Fruit fly (Drosophila melanogaster) whole organism, embryonic: ENCODE results near the gene Chro.

ENCODE experiments used
- Atf-2 ChIP-seq: fragments of 200-800 bp; sonication (Bioruptor generic); optimal IDR thresholded peaks from 2 replicates; lab custom pipeline; 2016; ENCODE audit warnings: missing biosample characterization, missing genetic modification characterization
- CG10979 ChIP-seq: fragments of 200-800 bp; sonication (Bioruptor generic); optimal IDR thresholded peaks from 2 replicates; lab custom pipeline; 2018; ENCODE audit warnings: missing biosample characterization, mild to moderate bottlenecking, missing genetic modification characterization, moderate library complexity
- CG11247 ChIP-seq: fragments of 200-800 bp; sonication (Bioruptor generic); IDR thresholded peaks from 2 replicates; pipeline ENCODE4 v1.3.6; 2022; ENCODE audit warnings: missing biosample characterization, missing genetic modification characterization
- CG11456 ChIP-seq: fragments of 200-800 bp; sonication (Bioruptor generic); IDR thresholded peaks from 3 replicates; pipeline ENCODE4 v1.3.6; 2022; ENCODE audit warnings: missing biosample characterization, missing genetic modification characterization
- CG12104 ChIP-seq: fragments of 200-800 bp; sonication (Bioruptor generic); optimal IDR thresholded peaks from 3 replicates; lab custom pipeline; 2016; ENCODE audit warnings: missing biosample characterization, missing genetic modification characterization
- CG12744 ChIP-seq: fragments of 200-800 bp; sonication (Bioruptor generic); optimal IDR thresholded peaks from 2 replicates; lab custom pipeline; 2016; ENCODE audit warnings: missing biosample characterization, missing genetic modification characterization
- CG13296 ChIP-seq: fragments of 200-800 bp; sonication (Bioruptor generic); optimal IDR thresholded peaks from 3 replicates; lab custom pipeline; 2018; ENCODE audit warnings: missing biosample characterization, mild to moderate bottlenecking, missing genetic modification characterization
- CG14441 ChIP-seq: fragments of 200-800 bp; sonication (Bioruptor generic); IDR thresholded peaks from 2 replicates; pipeline ENCODE4 v1.3.6; 2022; ENCODE audit warnings: missing biosample characterization, missing genetic modification characterization
- CG15073 ChIP-seq: fragments of 200-800 bp; sonication (Bioruptor generic); optimal IDR thresholded peaks from 2 replicates; lab custom pipeline; 2016; ENCODE audit warnings: missing biosample characterization, missing genetic modification characterization
- CG1792 ChIP-seq: fragments of 200-800 bp; sonication (Bioruptor generic); optimal IDR thresholded peaks from 2 replicates; lab custom pipeline; 2016; ENCODE audit warnings: missing biosample characterization, missing genetic modification characterization
- CG18764 ChIP-seq: fragments of 200-800 bp; sonication (Bioruptor generic); optimal IDR thresholded peaks from 3 replicates; lab custom pipeline; 2016; ENCODE audit warnings: missing biosample characterization, missing genetic modification characterization
- CG4360 ChIP-seq: fragments of 200-800 bp; sonication (Bioruptor generic); IDR thresholded peaks from 2 replicates; pipeline ENCODE4 v1.3.6; 2022; ENCODE audit warnings: missing biosample characterization, missing genetic modification characterization
- CG4854 ChIP-seq: fragments of 200-800 bp; sonication (Bioruptor generic); optimal IDR thresholded peaks from 2 replicates; lab custom pipeline; 2016; ENCODE audit warnings: missing biosample characterization, missing genetic modification characterization, inconsistent platforms
- CG7839 ChIP-seq: fragments of 200-800 bp; sonication (Bioruptor generic); optimal IDR thresholded peaks from 3 replicates; lab custom pipeline; 2018; ENCODE audit warnings: missing biosample characterization, mild to moderate bottlenecking, missing genetic modification characterization, moderate library complexity
- CG8089 ChIP-seq: fragments of 200-800 bp; sonication (Bioruptor generic); optimal IDR thresholded peaks from 3 replicates; lab custom pipeline; 2016; ENCODE audit warnings: missing biosample characterization, missing genetic modification characterization
- CG8765 ChIP-seq: fragments of 200-800 bp; sonication (Bioruptor generic); IDR thresholded peaks from 2 replicates; pipeline ENCODE4 v1.3.6; 2022; ENCODE audit warnings: missing biosample characterization, missing genetic modification characterization
- CG9437 ChIP-seq: fragments of 200-800 bp; sonication (Bioruptor generic); optimal IDR thresholded peaks from 2 replicates; lab custom pipeline; 2018; ENCODE audit warnings: missing biosample characterization, mild to moderate bottlenecking, missing genetic modification characterization
- CkIIα-i1 ChIP-seq: fragments of 200-800 bp; sonication (Bioruptor generic); IDR thresholded peaks from 2 replicates; pipeline ENCODE4 v1.3.6; 2022; ENCODE audit warnings: missing biosample characterization, missing genetic modification characterization
- D19A ChIP-seq: fragments of 200-800 bp; optimal IDR thresholded peaks from 3 replicates; lab custom pipeline; 2019; ENCODE audit warnings: missing biosample characterization, mild to moderate bottlenecking, missing genetic modification characterization, moderate library complexity
- Drgx ChIP-seq: fragments of 200-800 bp; sonication (Bioruptor generic); IDR thresholded peaks from 2 replicates; pipeline ENCODE4 v1.3.6; 2022; ENCODE audit warnings: missing biosample characterization, missing genetic modification characterization
- Hey ChIP-seq: fragments of 200-800 bp; sonication (Bioruptor generic); optimal IDR thresholded peaks from 3 replicates; lab custom pipeline; 2018; ENCODE audit warnings: missing biosample characterization, mild to moderate bottlenecking, missing genetic modification characterization
- Hr78 ChIP-seq, 2 experiments: fragments of 200-800 bp in 1 of 2; fragments of >200 bp in 1 of 2; sonication (Bioruptor generic) in 1 of 2; optimal IDR thresholded peaks; 2 replicates each; lab custom pipeline; 2017 to 2019; ENCODE audit warnings: missing biosample characterization in 2 of 2, missing genetic modification characterization in 2 of 2, mild to moderate bottlenecking in 1 of 2, moderate library complexity in 1 of 2
- Mes4 ChIP-seq: fragments of 200-800 bp; sonication (Bioruptor generic); optimal IDR thresholded peaks from 2 replicates; lab custom pipeline; 2016; ENCODE audit warnings: missing biosample characterization, missing genetic modification characterization
- Nf-YB ChIP-seq: fragments of 200-800 bp; sonication (Bioruptor generic); optimal IDR thresholded peaks from 3 replicates; lab custom pipeline; 2019; ENCODE audit warnings: missing biosample characterization, mild to moderate bottlenecking, missing genetic modification characterization, moderate library complexity
- Optix ChIP-seq: fragments of 200-800 bp; sonication (Bioruptor generic); IDR thresholded peaks from 3 replicates; pipeline ENCODE4 v1.3.6; 2022; ENCODE audit warnings: missing biosample characterization, missing genetic modification characterization
- Pdp1 ChIP-seq, 2 experiments: fragments of 200-800 bp; sonication (Bioruptor generic); optimal IDR thresholded peaks; 3 replicates each; lab custom pipeline; 2016; ENCODE audit warnings: missing biosample characterization in 2 of 2, missing genetic modification characterization in 2 of 2, mild to moderate bottlenecking in 1 of 2, moderate library complexity in 1 of 2
- Ptx1 ChIP-seq: fragments of 200-800 bp; sonication (Bioruptor generic); IDR thresholded peaks from 2 replicates; pipeline ENCODE4 v1.3.6; 2022; ENCODE audit warnings: missing biosample characterization, missing genetic modification characterization
- Rx ChIP-seq: fragments of 200-800 bp; sonication (Bioruptor generic); IDR thresholded peaks from 2 replicates; pipeline ENCODE4 v1.3.6; 2022; ENCODE audit warnings: missing biosample characterization, missing genetic modification characterization
- Scr ChIP-seq: fragments of 200-800 bp; sonication (Bioruptor generic); IDR thresholded peaks from 2 replicates; pipeline ENCODE4 v1.3.6; 2022; ENCODE audit warnings: missing biosample characterization, missing genetic modification characterization; ENCODE audit not compliant: partially characterized antibody
- Side ChIP-seq: fragments of 200-800 bp; sonication (Bioruptor generic); optimal IDR thresholded peaks from 2 replicates; lab custom pipeline; 2016; ENCODE audit warnings: missing biosample characterization, missing genetic modification characterization
- Sin3A ChIP-seq: fragments of >200 bp; optimal IDR thresholded peaks from 2 replicates; lab custom pipeline; 2018
- Usf ChIP-seq: fragments of 200-800 bp; sonication (Bioruptor generic); optimal IDR thresholded peaks from 2 replicates; lab custom pipeline; 2017; ENCODE audit warnings: missing genotype, missing biosample characterization, missing genetic modification characterization
- Xbp1 ChIP-seq: fragments of 200-800 bp; sonication (Bioruptor generic); optimal IDR thresholded peaks from 3 replicates; lab custom pipeline; 2016; ENCODE audit warnings: missing biosample characterization, mild to moderate bottlenecking, missing genetic modification characterization
- ab ChIP-seq: fragments of 200-800 bp; sonication (Bioruptor generic); optimal IDR thresholded peaks from 2 replicates; lab custom pipeline; 2016; ENCODE audit warnings: missing biosample characterization, missing genetic modification characterization
- aop ChIP-seq: fragments of 200-800 bp; sonication (Bioruptor generic); IDR thresholded peaks from 2 replicates; pipeline ENCODE4 v1.3.6; 2022; ENCODE audit warnings: missing biosample characterization, missing genetic modification characterization
- ci ChIP-seq: fragments of 200-800 bp; sonication (Bioruptor generic); IDR thresholded peaks from 3 replicates; pipeline ENCODE4 v1.3.6; 2022; ENCODE audit warnings: missing biosample characterization, missing genetic modification characterization
- ewg ChIP-seq: fragments of 200-800 bp; sonication (Bioruptor generic); optimal IDR thresholded peaks from 3 replicates; lab custom pipeline; 2017; ENCODE audit warnings: mild to moderate bottlenecking, missing biosample characterization, missing genetic modification reagents, missing genetic modification characterization
- fd64A ChIP-seq: fragments of 200-800 bp; sonication (Bioruptor generic); optimal IDR thresholded peaks from 3 replicates; lab custom pipeline; 2018; ENCODE audit warnings: missing biosample characterization, mild to moderate bottlenecking, missing genetic modification characterization
- fru ChIP-seq: fragments of >200 bp; optimal IDR thresholded peaks from 2 replicates; lab custom pipeline; 2017
- grau ChIP-seq: fragments of 200-800 bp; optimal IDR thresholded peaks from 3 replicates; lab custom pipeline; 2019; ENCODE audit warnings: missing biosample characterization, mild to moderate bottlenecking, missing genetic modification characterization, moderate library complexity
- gro ChIP-seq: fragments of 200-800 bp; sonication (Bioruptor generic); optimal IDR thresholded peaks from 2 replicates; lab custom pipeline; 2016; ENCODE audit warnings: missing biosample characterization, missing genetic modification characterization
- gsb-n ChIP-seq: fragments of 200-800 bp; sonication (Bioruptor generic); optimal IDR thresholded peaks from 3 replicates; lab custom pipeline; 2018; ENCODE audit warnings: missing biosample characterization, mild to moderate bottlenecking, missing genetic modification characterization
- luna ChIP-seq: fragments of 200-800 bp; sonication (Bioruptor generic); optimal IDR thresholded peaks from 2 replicates; lab custom pipeline; 2016; ENCODE audit warnings: missing biosample characterization, missing genetic modification characterization
- mam ChIP-seq: fragments of 200-800 bp; sonication (Bioruptor generic); optimal IDR thresholded peaks from 3 replicates; lab custom pipeline; 2016; ENCODE audit warnings: missing biosample characterization, missing genetic modification characterization
- peb ChIP-seq: fragments of 200-800 bp; sonication (Bioruptor generic); IDR thresholded peaks from 2 replicates; pipeline ENCODE4 v1.3.6; 2022; ENCODE audit warnings: missing biosample characterization, missing genetic modification characterization
- pita ChIP-seq: fragments of 200-800 bp; sonication (Bioruptor generic); optimal IDR thresholded peaks from 2 replicates; lab custom pipeline; 2017; ENCODE audit warnings: missing biosample characterization, mild to moderate bottlenecking, missing genetic modification characterization
- shn ChIP-seq: fragments of 200-800 bp; sonication (Bioruptor generic); optimal IDR thresholded peaks from 3 replicates; lab custom pipeline; 2016; ENCODE audit warnings: missing biosample characterization, missing genetic modification characterization
- slbo ChIP-seq: fragments of 200-800 bp; sonication (Bioruptor generic); IDR thresholded peaks from 2 replicates; pipeline ENCODE4 v1.3.6; 2022; ENCODE audit warnings: missing biosample characterization, missing genetic modification characterization
- unc-4 ChIP-seq: fragments of 200-800 bp; sonication (Bioruptor generic); IDR thresholded peaks from 2 replicates; pipeline ENCODE4 v1.3.6; 2022; ENCODE audit warnings: missing biosample characterization, missing genetic modification characterization; ENCODE audit not compliant: partially characterized antibody
- wdn ChIP-seq: fragments of 200-800 bp; sonication (Bioruptor generic); IDR thresholded peaks from 2 replicates; pipeline ENCODE4 v1.3.6; 2022; ENCODE audit warnings: missing biosample characterization, missing genetic modification characterization
- zen2 ChIP-seq: fragments of 200-800 bp; sonication (Bioruptor generic); IDR thresholded peaks from 3 replicates; pipeline ENCODE4 v1.3.6; 2022; ENCODE audit warnings: missing biosample characterization, missing genetic modification characterization; ENCODE audit not compliant: partially characterized antibody

Gene Chro

DNA sequence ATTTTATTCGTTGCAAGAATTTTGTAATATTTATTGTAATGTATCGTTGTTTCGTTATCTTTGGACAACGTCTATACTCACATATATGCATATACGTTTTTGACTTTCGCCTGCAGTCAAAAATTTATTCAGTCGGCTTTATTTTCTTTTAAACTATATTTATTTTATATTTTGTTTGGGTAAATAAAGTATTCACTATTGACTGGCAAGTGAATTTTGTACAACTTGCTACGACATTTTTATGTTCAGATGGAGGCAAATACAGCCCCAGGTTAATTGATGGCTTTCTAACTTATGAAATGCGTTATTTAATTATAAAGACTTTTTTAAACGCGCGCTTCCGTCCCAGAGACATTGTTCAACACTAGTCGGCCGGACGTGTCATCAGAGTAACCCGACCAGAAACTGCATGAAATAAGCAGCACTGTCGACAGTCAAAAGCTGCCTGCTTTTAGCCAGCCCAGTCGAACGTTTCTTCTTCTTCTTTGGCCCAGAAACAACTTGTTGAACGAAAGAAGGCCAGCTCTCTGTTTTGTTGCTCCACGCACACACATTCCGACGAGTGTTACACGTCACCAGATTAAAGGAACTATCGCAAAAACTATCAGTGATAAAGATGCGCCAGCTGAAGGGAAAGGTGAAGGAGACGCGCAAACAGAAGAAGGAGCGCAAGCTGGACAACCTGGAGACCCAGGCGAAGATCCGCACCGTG, 15.3 kb downstream of the Chro start, which contains the start of gene CG33169 (continued):
- TF ChIP-seq zen2 (GFP tag; lab: Robert Waterston, UW): peak; percentile 26; the same call in 1 of the 3 replicates
- peak; percentile 77 for TF ChIP-seq Atf-2 (GFP tag; lab: Kevin White, UChicago)
- peak; percentile 56 for TF ChIP-seq CG12104
- TF ChIP-seq CG14441 (GFP tag; lab: Robert Waterston, UW): peak; percentile 69; the same call in 1 of the 2 replicates
- peak; percentile 83 for TF ChIP-seq Ptx1
- TF ChIP-seq CG9437 (GFP tag; lab: Kevin White, UChicago): peak; percentile 12
- peak; percentile 67 for TF ChIP-seq Optix (GFP tag; lab: Robert Waterston, UW)
- peak; percentile 39 for TF ChIP-seq Nf-YB
- TF ChIP-seq CG8765: peak; percentile 79
- TF ChIP-seq Usf (GFP tag; lab: Kevin White, UChicago): peak; percentile 67
- TF ChIP-seq gro (GFP tag; lab: Kevin White, UChicago): no peak
- TF ChIP-seq shn (GFP tag; lab: Kevin White, UChicago): peak; percentile 90
- TF ChIP-seq Drgx: peak; percentile 41; the same call in 1 of the 2 replicates
- TF ChIP-seq gsb-n (tag; lab: Kevin White, UChicago): peak; percentile 43
- peak; percentile 61; the same call in 1 of the 2 replicates for TF ChIP-seq CG4360 (GFP tag; lab: Robert Waterston, UW)
- TF ChIP-seq wdn (GFP tag; lab: Robert Waterston, UW): peak; percentile 79
- peak; percentile 92 for TF ChIP-seq ci (GFP tag; lab: Robert Waterston, UW)
- TF ChIP-seq pita (GFP tag; lab: Kevin White, UChicago): no peak
- TF ChIP-seq Rx: peak; percentile 81
- TF ChIP-seq CG1792 (GFP tag; lab: Kevin White, UChicago): peak; percentile 85
- peak; percentile 77 for TF ChIP-seq CG7839 (tag; lab: Kevin White, UChicago)
- TF ChIP-seq CG18764 (GFP tag; lab: Kevin White, UChicago): peak; percentile 80
- peak; percentile 81 for TF ChIP-seq CG8089 (GFP tag; lab: Kevin White, UChicago)
- TF ChIP-seq aop (GFP tag; lab: Robert Waterston, UW): peak; percentile 35; the same call in 1 of the 2 replicates
- TF ChIP-seq CG10979: peak; percentile 30
- TF ChIP-seq fru (lab: Kevin White, UChicago): no peak
- peak; percentile 96 for TF ChIP-seq slbo (GFP tag; lab: Robert Waterston, UW)
- peak; percentile 75 for TF ChIP-seq Mes4
- TF ChIP-seq CG15073: no peak
- TF ChIP-seq Hr78 (GFP tag; optimal IDR thresholded peaks at IDR 0.05; lab: Kevin White, UChicago): no peak
- peak; percentile 91 to 94 for TF ChIP-seq Pdp1 (GFP tag; optimal IDR thresholded peaks at IDR 0.05; lab: Kevin White, UChicago)
- TF ChIP-seq CG11456 (GFP tag; lab: Robert Waterston, UW): peak; percentile 96
- peak; percentile 67 for TF ChIP-seq peb
- TF ChIP-seq CG4854 (GFP tag; lab: Kevin White, UChicago): peak; percentile 85
- TF ChIP-seq grau (tag; lab: Kevin White, UChicago): peak; percentile 70
- TF ChIP-seq D19A (tag; lab: Kevin White, UChicago): peak; percentile 33
- peak; percentile 96 for TF ChIP-seq mam
- peak; percentile 80 for TF ChIP-seq ab
- peak; percentile 89 for TF ChIP-seq Side (GFP tag; lab: Kevin White, UChicago)
- TF ChIP-seq fd64A (GFP tag; lab: Kevin White, UChicago): no peak
- TF ChIP-seq Scr (GFP tag; lab: Robert Waterston, UW): peak; percentile 62
- peak; percentile 71 for TF ChIP-seq Hey (tag; lab: Kevin White, UChicago)
- peak; percentile 94 for TF ChIP-seq Xbp1 (GFP tag; lab: Kevin White, UChicago)
- peak; percentile 53 for TF ChIP-seq Sin3A (lab: Kevin White, UChicago)
- peak; percentile 71 for TF ChIP-seq CG13296
- no peak for TF ChIP-seq CkIIα-i1 (GFP tag; lab: Robert Waterston, UW)
- TF ChIP-seq ewg (GFP tag; lab: Kevin White, UChicago): peak; percentile 85
- peak; percentile 57 for TF ChIP-seq unc-4
- peak; percentile 95 for TF ChIP-seq CG11247 (GFP tag; lab: Robert Waterston, UW)
- peak; percentile 77 for TF ChIP-seq CG12744
- peak; percentile 84 for TF ChIP-seq luna (GFP tag; lab: Kevin White, UChicago)
